Fruit fly (Drosophila melanogaster): ENCODE results near the gene CG4830.

- TF ChIP-seq br (GFP tag; optimal IDR thresholded peaks at IDR 0.05) (no peak), Rel (GFP tag; optimal IDR thresholded peaks at IDR 0.05) (no peak), Rel (tag; optimal IDR thresholded peaks at IDR 0.05) (no peak), pan (optimal IDR thresholded peaks at IDR 0.05) (no peak), lola (GFP tag; optimal IDR thresholded peaks at IDR 0.05) (no peak), Hr78 (GFP tag; optimal IDR thresholded peaks at IDR 0.05) (no peak), Myc (optimal IDR thresholded peaks at IDR 0.05) (no peak), Abd-B (GFP tag; optimal IDR thresholded peaks at IDR 0.05) (no peak), Jra (GFP tag; optimal IDR thresholded peaks at IDR 0.05) (no peak), h (GFP tag; optimal IDR thresholded peaks at IDR 0.05) (no peak), usp (GFP tag; optimal IDR thresholded peaks at IDR 0.05) (no peak), psq (GFP tag; optimal IDR thresholded peaks at IDR 0.05) (no peak), dsf (GFP tag; optimal IDR thresholded peaks at IDR 0.05; ENCODE audit: borderline replicate concordance) (no peak), dmrt93B (GFP tag; optimal IDR thresholded peaks at IDR 0.05) (no peak), woc (GFP tag; optimal IDR thresholded peaks at IDR 0.05) (no peak)
These were observed 43.7 kb upstream of the CG4830 start, which contains the start of gene CG3942 for dm6 chr3R:12253887-12254286.
